Worm (Caenorhabditis elegans): ENCODE data around the gene sru-23.
"Not testable (repeated sequence)": the region's sequence is repeated elsewhere in the genome, so short reads cannot be mapped to it uniquely, and the experiment has no call there.

The sru-23 gene

ce11 chrV:15932390-15932789 is 40.0 kb downstream of the sru-23 start, which contains the start of gene srw-26:
TSS of gene srw-26 (minus strand) at chrV:15932490.
- TF ChIP-seq hpl-2 (GFP tag; optimal IDR thresholded peaks at IDR 0.05) (no peak), aha-1 (tag; optimal IDR thresholded peaks at IDR 0.05) (no peak), fos-1 (tag; optimal IDR thresholded peaks at IDR 0.05) (no peak), nhr-237 (tag; optimal IDR thresholded peaks at IDR 0.05) (no peak), nhr-90 (tag; optimal IDR thresholded peaks at IDR 0.05; ENCODE audit: poor library complexity) (no peak), ceh-88 (GFP tag; IDR thresholded peaks at IDR 0.05) (no peak), ztf-4 (tag; optimal IDR thresholded peaks at IDR 0.05) (no peak), ztf-11 (tag; optimal IDR thresholded peaks at IDR 0.05) (no peak), F16B12.6 (tag; optimal IDR thresholded peaks at IDR 0.05) (no peak), nhr-19 (GFP tag; conservative IDR thresholded peaks at IDR 0.05) (no peak)

ce11 chrV:15929882-15930281 is 42.5 kb downstream of the sru-23 start, which contains the start of gene srbc-77:
TSS of gene srbc-77 (plus strand) at chrV:15930182.
- not testable (repeated sequence) for TF ChIP-seq ama-1 (optimal IDR thresholded peaks at IDR 0.05); aly-2 (tag; optimal IDR thresholded peaks at IDR 0.05); dsc-1 (tag; optimal IDR thresholded peaks at IDR 0.05)

- no peak for TF ChIP-seq ceh-88 (GFP tag; IDR thresholded peaks at IDR 0.05)
- no peak for TF ChIP-seq tlp-1 (tag; optimal IDR thresholded peaks at IDR 0.05)
- TF ChIP-seq xbp-1 (tag; optimal IDR thresholded peaks at IDR 0.05), result no peak
- TF ChIP-seq vab-15 (tag; optimal IDR thresholded peaks at IDR 0.05), result no peak
- no peak for TF ChIP-seq dsc-1 (tag; optimal IDR thresholded peaks at IDR 0.05)
- no peak for TF ChIP-seq ztf-4 (tag; optimal IDR thresholded peaks at IDR 0.05)
- no peak for TF ChIP-seq hlh-17 (GFP tag; optimal IDR thresholded peaks at IDR 0.05; ENCODE audit: borderline replicate concordance)
- no peak for TF ChIP-seq ets-5 (GFP tag; IDR thresholded peaks at IDR 0.05)
- no peak for TF ChIP-seq pax-3 (tag; optimal IDR thresholded peaks at IDR 0.05)
- no peak for TF ChIP-seq efl-1 (optimal IDR thresholded peaks at IDR 0.05)
- no peak for TF ChIP-seq efl-1 (GFP tag; optimal IDR thresholded peaks at IDR 0.05 in 1 of 2)
- no peak for TF ChIP-seq fos-1 (tag; optimal IDR thresholded peaks at IDR 0.05)
- no peak for TF ChIP-seq lsy-2 (tag; optimal IDR thresholded peaks at IDR 0.05)
- no peak for TF ChIP-seq sup-37 (GFP tag; optimal IDR thresholded peaks at IDR 0.05)
- no peak for TF ChIP-seq nhr-84 (tag; optimal IDR thresholded peaks at IDR 0.05)
- no peak for TF ChIP-seq elt-2 (tag; optimal IDR thresholded peaks at IDR 0.05)
- no peak for TF ChIP-seq egl-27 (tag; optimal IDR thresholded peaks at IDR 0.05)
- no peak for TF ChIP-seq nhr-19 (GFP tag; conservative IDR thresholded peaks at IDR 0.05)
- no peak for TF ChIP-seq tbx-2 (tag; optimal IDR thresholded peaks at IDR 0.05)
Measured at ce11 chrV:15928325-15928724, 44.1 kb downstream of the sru-23 start, which contains the start of gene pzf-1. TSS of gene pzf-1 (minus strand) at chrV:15928425.

ce11 chrV:15924307-15924706 is 48.1 kb downstream of the sru-23 start, which contains the start of gene nhr-108:
TSS of gene nhr-108 (minus strand) at chrV:15924472.
- TF ChIP-seq efl-1 (optimal IDR thresholded peaks at IDR 0.05) (no peak), efl-1 (GFP tag; optimal IDR thresholded peaks at IDR 0.05 in 1 of 2) (peak in 1 of 2 experiments; percentile 85), elt-3 (tag; optimal IDR thresholded peaks at IDR 0.05) (no peak), elt-2 (tag; optimal IDR thresholded peaks at IDR 0.05) (peak; percentile 22), mdl-1 (tag; optimal IDR thresholded peaks at IDR 0.05) (no peak)

- no peak for TF ChIP-seq nhr-237 (tag; optimal IDR thresholded peaks at IDR 0.05)
Measured at ce11 chrV:15922979-15923378, 49.4 kb downstream of the sru-23 start, which contains the start of gene F35E8.13. TSS of gene F35E8.13 (plus strand) at chrV:15923279.

- TF ChIP-seq elt-3 (tag; optimal IDR thresholded peaks at IDR 0.05) (peak in 1 of 6 experiments; percentile 11), lin-13 (GFP tag; optimal IDR thresholded peaks at IDR 0.05) (no peak), Y116A8C.19 (tag; optimal IDR thresholded peaks at IDR 0.05; ENCODE audit: borderline replicate concordance) (no peak), ceh-63 (GFP tag; optimal IDR thresholded peaks at IDR 0.05) (no peak)
Measured at ce11 chrV:15921102-15921501, 51.3 kb downstream of the sru-23 start, which contains the start of gene cdr-1. TSS of gene cdr-1 (plus strand) at chrV:15921309.

All from whole organism, L1 larva.